Fruit fly (Drosophila melanogaster): ENCODE measurements around the gene CG34452.

The CG34452 gene

dm6 chr3L:15675111-15675510 lies 12.6 kb downstream of the CG34452 start (continued):
- peak; percentile 65 for TF ChIP-seq CG10209 (GFP tag; optimal IDR thresholded peaks at IDR 0.05)
- no peak for TF ChIP-seq CG15479 (GFP tag; optimal IDR thresholded peaks at IDR 0.05)
- TF ChIP-seq CG32767 (GFP tag; IDR thresholded peaks at IDR 0.05), result no peak
- TF ChIP-seq Usf (GFP tag; optimal IDR thresholded peaks at IDR 0.05), result peak; percentile 62
- no peak for TF ChIP-seq E2f2 (GFP tag; IDR thresholded peaks at IDR 0.05)
- TF ChIP-seq run (tag; optimal IDR thresholded peaks at IDR 0.05), result no peak
- TF ChIP-seq ap (GFP tag; IDR thresholded peaks at IDR 0.05), result no peak
- TF ChIP-seq slbo (GFP tag; IDR thresholded peaks at IDR 0.05), result no peak
- peak; percentile 83 for TF ChIP-seq CG12391 (tag; optimal IDR thresholded peaks at IDR 0.05)
- TF ChIP-seq CG30431 (GFP tag; optimal IDR thresholded peaks at IDR 0.05), result peak; percentile 77
- TF ChIP-seq CTCF (GFP tag; optimal IDR thresholded peaks at IDR 0.05), result no peak
- TF ChIP-seq CG15514 (GFP tag; optimal IDR thresholded peaks at IDR 0.05), result no peak
- peak; percentile 13 for TF ChIP-seq CG5180 (GFP tag; optimal IDR thresholded peaks at IDR 0.05)
- TF ChIP-seq danr (GFP tag; IDR thresholded peaks at IDR 0.05), result no peak
- peak; percentile 83 for TF ChIP-seq CG33557 (GFP tag; optimal IDR thresholded peaks at IDR 0.05)
- no peak for TF ChIP-seq bigmax (GFP tag; optimal IDR thresholded peaks at IDR 0.05)
- TF ChIP-seq Fer2 (tag; optimal IDR thresholded peaks at IDR 0.05), result no peak
- TF ChIP-seq Xbp1 (GFP tag; optimal IDR thresholded peaks at IDR 0.05), result peak; percentile 62
- peak; percentile 3 for TF ChIP-seq CG12744 (GFP tag; optimal IDR thresholded peaks at IDR 0.05)
- TF ChIP-seq NK7.1 (GFP tag; optimal IDR thresholded peaks at IDR 0.05), result peak; percentile 5
- TF ChIP-seq CG8290 (GFP tag; optimal IDR thresholded peaks at IDR 0.05), result peak; percentile 62
- peak in 1 of 2 experiments; percentile 26 for TF ChIP-seq CG8290 (tag; optimal IDR thresholded peaks at IDR 0.05)
- peak; percentile 11 for TF ChIP-seq mam (GFP tag; optimal IDR thresholded peaks at IDR 0.05)
- no peak for TF ChIP-seq Drgx (GFP tag; IDR thresholded peaks at IDR 0.05)
- no peak for TF ChIP-seq aop (GFP tag; IDR thresholded peaks at IDR 0.05)
- peak; percentile 27 for TF ChIP-seq ewg (GFP tag; optimal IDR thresholded peaks at IDR 0.05)
- no peak for TF ChIP-seq yki (optimal IDR thresholded peaks at IDR 0.05)
- TF ChIP-seq sd (tag; optimal IDR thresholded peaks at IDR 0.05), result no peak
- no peak for TF ChIP-seq odd (GFP tag; optimal IDR thresholded peaks at IDR 0.05)
- peak; percentile 26 for TF ChIP-seq shn (GFP tag; optimal IDR thresholded peaks at IDR 0.05)
- TF ChIP-seq CG11456 (GFP tag; IDR thresholded peaks at IDR 0.05), result no peak
- no peak for TF ChIP-seq CG10147 (GFP tag; optimal IDR thresholded peaks at IDR 0.05)
- no peak for TF ChIP-seq CG34224 (GFP tag; IDR thresholded peaks at IDR 0.05; ENCODE audit: partially characterized antibody)
- TF ChIP-seq crc (GFP tag; optimal IDR thresholded peaks at IDR 0.05), result peak; percentile 18
- no peak for TF ChIP-seq Dip2 (GFP tag; IDR thresholded peaks at IDR 0.05)
- peak; percentile 81 for TF ChIP-seq CG6254 (GFP tag; optimal IDR thresholded peaks at IDR 0.05)
- TF ChIP-seq ems (GFP tag; optimal IDR thresholded peaks at IDR 0.05), result peak; percentile 28
- peak; percentile 62 for TF ChIP-seq CG10654 (GFP tag; optimal IDR thresholded peaks at IDR 0.05)
- TF ChIP-seq bab2 (GFP tag; optimal IDR thresholded peaks at IDR 0.05), result peak; percentile 68
- no peak for TF ChIP-seq HmgD (GFP tag; optimal IDR thresholded peaks at IDR 0.05)
- TF ChIP-seq CHES-1-like (GFP tag; optimal IDR thresholded peaks at IDR 0.05), result peak; percentile 30
- TF ChIP-seq Lpt (GFP tag; optimal IDR thresholded peaks at IDR 0.05), result no peak
- TF ChIP-seq Abd-B (GFP tag; optimal IDR thresholded peaks at IDR 0.05), result peak; percentile 54
- TF ChIP-seq hbn (GFP tag; IDR thresholded peaks at IDR 0.05; ENCODE audit: partially characterized antibody), result no peak
- TF ChIP-seq CG5245 (GFP tag; optimal IDR thresholded peaks at IDR 0.05), result peak; percentile 43
- peak; percentile 38 for TF ChIP-seq CG4854 (GFP tag; optimal IDR thresholded peaks at IDR 0.05)
- no peak for TF ChIP-seq CG31224 (GFP tag; IDR thresholded peaks at IDR 0.05)
- TF ChIP-seq crp (GFP tag; optimal IDR thresholded peaks at IDR 0.05), result no peak
- TF ChIP-seq fd102C (GFP tag; optimal IDR thresholded peaks at IDR 0.05), result no peak
- TF ChIP-seq mirr (GFP tag; optimal IDR thresholded peaks at IDR 0.05), result no peak
- TF ChIP-seq insv (GFP tag; optimal IDR thresholded peaks at IDR 0.05), result no peak
- TF ChIP-seq CG6654 (GFP tag; optimal IDR thresholded peaks at IDR 0.05), result peak; percentile 46
- peak; percentile 58 for TF ChIP-seq CG16863 (GFP tag; optimal IDR thresholded peaks at IDR 0.05)
